Worm (Caenorhabditis elegans) whole organism, L4/young adult: ENCODE data around the gene col-76.

Source experiments
- W03F9.2 ChIP-seq: fragments of 150-350 bp; optimal IDR thresholded peaks from 2 replicates; lab custom pipeline; 2014; ENCODE audit warnings: missing biosample characterization, missing genetic modification characterization
- dao-5 ChIP-seq: sonication (generic microtip); optimal IDR thresholded peaks from 2 replicates; lab custom pipeline; 2016; ENCODE audit warnings: missing genotype, missing genetic modification characterization, moderate library complexity, missing compliant biosample characterization
- him-1 ChIP-seq: sonication (generic microtip); optimal IDR thresholded peaks from 2 replicates; lab custom pipeline; 2016; ENCODE audit warnings: missing genotype, missing genetic modification reagents, missing genetic modification characterization, missing compliant biosample characterization

ce11 chrII:8162120-8162648 lies 42.0 kb upstream of the col-76 start, which contains the start of the genes emb-27 and rrf-3:
- TF ChIP-seq him-1 (tag; lab: Kevin White, UChicago) (no peak), W03F9.2 (tag; lab: Kevin White, UChicago) (no peak), dao-5 (tag; lab: Kevin White, UChicago) (no peak)
